Worm (Caenorhabditis elegans) whole organism, midembryonic: ENCODE measurements around the gene ascc-1.

Experiments
- T22C8.4 ChIP-seq: fragments of 200-800 bp; sonication (Bioruptor generic); IDR thresholded peaks from 2 replicates; pipeline ENCODE4 v1.3.6; 2022; ENCODE audit warnings: missing genetic modification characterization, missing compliant biosample characterization
- cog-1 ChIP-seq: sonication (generic microtip); optimal IDR thresholded peaks from 2 replicates; lab custom pipeline; 2016; ENCODE audit warnings: missing genetic modification characterization, missing compliant biosample characterization
- flt-1 ChIP-seq: fragments of 200-800 bp; sonication (Bioruptor generic); IDR thresholded peaks from 2 replicates; pipeline ENCODE4 v1.3.6; 2022; ENCODE audit warnings: missing genetic modification characterization, missing compliant biosample characterization
- klf-2 ChIP-seq: fragments of 200-800 bp; sonication (Bioruptor generic); conservative IDR thresholded peaks from 2 replicates; pipeline ENCODE4 v1.3.6; 2022; ENCODE audit warnings: missing genetic modification reagents, missing genetic modification characterization, missing compliant biosample characterization
- med-1 ChIP-seq: sonication (generic microtip); optimal IDR thresholded peaks from 2 replicates; lab custom pipeline; 2017; ENCODE audit warnings: missing genetic modification characterization, mild to moderate bottlenecking, missing compliant biosample characterization, antibody characterized with exemption, missing genetic modification reagents; ENCODE audit not compliant: insufficient read depth
- ref-1 ChIP-seq: fragments of 200-800 bp; sonication (Bioruptor generic); conservative IDR thresholded peaks from 2 replicates; pipeline ENCODE4 v1.3.6; 2022; ENCODE audit warnings: missing genetic modification reagents, missing genetic modification characterization, missing compliant biosample characterization
- tab-1 ChIP-seq: fragments of 200-800 bp; sonication (Bioruptor generic); IDR thresholded peaks from 2 replicates; pipeline ENCODE4 v1.3.6; 2022; ENCODE audit warnings: missing genetic modification characterization, missing compliant biosample characterization
- ztf-23 ChIP-seq: fragments of 200-800 bp; sonication (Bioruptor generic); IDR thresholded peaks from 2 replicates; pipeline ENCODE4 v1.3.6; 2022; ENCODE audit warnings: missing genetic modification reagents, missing genetic modification characterization, missing compliant biosample characterization
- ztf-29 ChIP-seq: fragments of 200-800 bp; sonication (Bioruptor generic); IDR thresholded peaks from 2 replicates; pipeline ENCODE4 v1.3.6; 2022; ENCODE audit warnings: missing genetic modification reagents, missing genetic modification characterization, missing compliant biosample characterization

The ascc-1 gene

ce11 chrII:107703-108102, 50.2 kb downstream of the ascc-1 start:
- TF ChIP-seq med-1 (GFP tag; lab: Kevin White, UChicago): no peak
- TF ChIP-seq tab-1 (GFP tag; lab: Robert Waterston, UW): no peak
- TF ChIP-seq ref-1: no peak
- TF ChIP-seq ztf-29: no peak
- TF ChIP-seq flt-1 (GFP tag; lab: Robert Waterston, UW): no peak
- TF ChIP-seq ztf-23 (GFP tag; lab: Robert Waterston, UW): no peak
- TF ChIP-seq cog-1 (tag; lab: Kevin White, UChicago): no peak
- TF ChIP-seq klf-2: no peak
- TF ChIP-seq T22C8.4 (GFP tag; lab: Robert Waterston, UW): no peak

DNA sequence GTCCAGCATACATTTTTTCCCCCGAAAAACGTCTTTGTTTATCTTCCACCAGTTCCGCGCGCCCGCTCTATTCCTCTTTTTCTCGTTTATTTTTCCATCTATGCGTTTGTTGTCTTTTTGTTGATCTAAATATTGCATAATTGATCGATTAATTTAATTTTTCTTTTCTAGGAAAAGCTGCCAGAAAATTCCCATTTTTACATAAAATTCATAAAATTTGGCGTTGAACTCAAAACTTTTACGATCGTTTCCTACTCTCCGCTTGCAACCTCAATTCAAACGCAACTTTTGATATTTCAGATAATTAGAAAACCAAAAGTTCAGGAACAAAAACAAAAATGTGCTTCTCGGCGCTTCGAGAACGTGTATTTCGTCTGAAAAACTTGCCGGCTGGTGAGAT, 51.4 kb downstream of the ascc-1 start, which contains the start of gene C50D2.2:
Gene C50D2.2, plus strand, starts transcription at position 301 of the 400 bp plus-strand sequence.
- TF ChIP-seq ref-1 (no peak), flt-1 (GFP tag; lab: Robert Waterston, UW) (no peak), tab-1 (GFP tag; lab: Robert Waterston, UW) (no peak), med-1 (GFP tag; lab: Kevin White, UChicago) (no peak), ztf-23 (GFP tag; lab: Robert Waterston, UW) (no peak), ztf-29 (no peak), cog-1 (tag; lab: Kevin White, UChicago) (no peak), T22C8.4 (GFP tag; lab: Robert Waterston, UW) (no peak), klf-2 (no peak)
